Worm (Caenorhabditis elegans) whole organism, L3 larva: Measurements from ENCODE around the gene asps-1.

ENCODE experiments used
- R02D3.7 ChIP-seq: fragments of 150-350 bp; optimal IDR thresholded peaks from 2 replicates; lab custom pipeline; 2014; ENCODE audit warnings: missing biosample characterization, missing genetic modification characterization
- ZK546.5 ChIP-seq: sonication (generic microtip); optimal IDR thresholded peaks from 2 replicates; lab custom pipeline; 2017; ENCODE audit warnings: missing biosample characterization, missing genetic modification characterization
- aly-2 ChIP-seq: fragments of 150-350 bp; optimal IDR thresholded peaks from 2 replicates; lab custom pipeline; 2014; ENCODE audit warnings: missing biosample characterization, missing genetic modification characterization
- ceh-28 ChIP-seq: fragments of 150-350 bp; optimal IDR thresholded peaks from 2 replicates; lab custom pipeline; 2014; ENCODE audit warnings: missing biosample characterization, missing genetic modification reagents, missing genetic modification characterization
- ceh-9 ChIP-seq: sonication (generic microtip); optimal IDR thresholded peaks from 2 replicates; lab custom pipeline; 2018; ENCODE audit warnings: missing biosample characterization, missing genetic modification characterization
- daf-12 ChIP-seq: fragments of 150-350 bp; optimal IDR thresholded peaks from 2 replicates; lab custom pipeline; 2014; ENCODE audit warnings: missing biosample characterization, missing genetic modification reagents, missing genetic modification characterization
- egl-5 ChIP-seq: fragments of 150-350 bp; optimal IDR thresholded peaks from 2 replicates; lab custom pipeline; 2017; ENCODE audit warnings: missing biosample characterization, missing genetic modification reagents, missing genetic modification characterization, inconsistent platforms
- elt-3 ChIP-seq, 3 experiments: fragments of 150-350 bp in 1 of 3; sonication (generic microtip) in 2 of 3; optimal IDR thresholded peaks; 2 replicates in 2 of 3; 4 replicates in 1 of 3; lab custom pipeline; 2014 to 2017; ENCODE audit warnings: missing biosample characterization in 3 of 3, missing genetic modification characterization in 3 of 3
- eor-1 ChIP-seq, 2 experiments: fragments of 150-350 bp; optimal IDR thresholded peaks; 2 replicates each; lab custom pipeline; 2014 to 2018; ENCODE audit warnings: missing biosample characterization in 2 of 2, missing genetic modification characterization in 2 of 2
- fkh-2 ChIP-seq: fragments of 150-350 bp; optimal IDR thresholded peaks from 2 replicates; lab custom pipeline; 2014; ENCODE audit warnings: missing biosample characterization, missing genetic modification reagents, missing genetic modification characterization
- fos-1 ChIP-seq: fragments of 150-350 bp; optimal IDR thresholded peaks from 2 replicates; lab custom pipeline; 2014; ENCODE audit warnings: missing biosample characterization, missing genetic modification characterization
- hmg-11 ChIP-seq: sonication (generic microtip); optimal IDR thresholded peaks from 2 replicates; lab custom pipeline; 2016; ENCODE audit warnings: missing genetic modification characterization, missing compliant biosample characterization
- jun-1 ChIP-seq: fragments of 150-350 bp; optimal IDR thresholded peaks from 2 replicates; lab custom pipeline; 2014; ENCODE audit warnings: missing biosample characterization, missing genetic modification reagents, missing genetic modification characterization
- lin-39 ChIP-seq: fragments of 150-350 bp; optimal IDR thresholded peaks from 2 replicates; lab custom pipeline; 2018; ENCODE audit warnings: missing biosample characterization, missing genetic modification reagents, missing genetic modification characterization
- lsy-12 ChIP-seq: sonication (generic microtip); optimal IDR thresholded peaks from 2 replicates; lab custom pipeline; 2016; ENCODE audit warnings: mild to moderate bottlenecking, missing genetic modification characterization, missing compliant biosample characterization
- mdl-1 ChIP-seq: fragments of 150-350 bp; optimal IDR thresholded peaks from 2 replicates; lab custom pipeline; 2014; ENCODE audit warnings: missing biosample characterization, missing genetic modification characterization
- mml-1 ChIP-seq: fragments of 150-350 bp; sonication (generic microtip); optimal IDR thresholded peaks from 3 replicates; lab custom pipeline; 2014; ENCODE audit warnings: missing biosample characterization, missing genetic modification characterization
- nfya-1 ChIP-seq: sonication (generic microtip); optimal IDR thresholded peaks from 2 replicates; lab custom pipeline; 2017; ENCODE audit warnings: missing genetic modification characterization, mild to moderate bottlenecking, missing compliant biosample characterization, antibody characterized with exemption, moderate library complexity; ENCODE audit not compliant: insufficient read depth
- nhr-11 ChIP-seq: fragments of 150-350 bp; optimal IDR thresholded peaks from 2 replicates; lab custom pipeline; 2014; ENCODE audit warnings: missing biosample characterization, missing genetic modification characterization
- nhr-12 ChIP-seq: fragments of 150-350 bp; optimal IDR thresholded peaks from 2 replicates; lab custom pipeline; 2014; ENCODE audit warnings: missing biosample characterization, missing genetic modification characterization
- nhr-237 ChIP-seq: fragments of 150-350 bp; optimal IDR thresholded peaks from 2 replicates; lab custom pipeline; 2014; ENCODE audit warnings: missing biosample characterization, missing genetic modification characterization
- nhr-25 ChIP-seq: sonication (generic microtip); optimal IDR thresholded peaks from 2 replicates; lab custom pipeline; 2017; ENCODE audit warnings: missing biosample characterization, missing genetic modification characterization
- nhr-28 ChIP-seq: fragments of 150-350 bp; optimal IDR thresholded peaks from 2 replicates; lab custom pipeline; 2014; ENCODE audit warnings: missing biosample characterization, missing genetic modification characterization
- nhr-43 ChIP-seq: sonication (generic microtip); optimal IDR thresholded peaks from 2 replicates; lab custom pipeline; 2016; ENCODE audit warnings: mild to moderate bottlenecking, missing genetic modification characterization, missing compliant biosample characterization; ENCODE audit not compliant: poor library complexity, severe bottlenecking
- nhr-67 ChIP-seq: fragments of 150-350 bp; optimal IDR thresholded peaks from 2 replicates; lab custom pipeline; 2014; ENCODE audit warnings: missing biosample characterization, missing genetic modification characterization
- nhr-76 ChIP-seq: fragments of 150-350 bp; sonication (generic microtip); optimal IDR thresholded peaks from 5 replicates; lab custom pipeline; 2014; ENCODE audit warnings: missing biosample characterization, missing genetic modification characterization
- nhr-77 ChIP-seq: fragments of 150-350 bp; optimal IDR thresholded peaks from 2 replicates; lab custom pipeline; 2014; ENCODE audit warnings: missing biosample characterization, missing genetic modification characterization
- pqm-1 ChIP-seq: fragments of 150-350 bp; optimal IDR thresholded peaks from 2 replicates; lab custom pipeline; 2017; ENCODE audit warnings: missing biosample characterization, missing genetic modification characterization, inconsistent platforms
- sea-2 ChIP-seq: fragments of 150-350 bp; sonication (generic microtip); optimal IDR thresholded peaks from 4 replicates; lab custom pipeline; 2014; ENCODE audit warnings: missing biosample characterization, missing genetic modification reagents, missing genetic modification characterization
- skn-1 ChIP-seq: fragments of 150-350 bp; optimal IDR thresholded peaks from 2 replicates; lab custom pipeline; 2014; ENCODE audit warnings: missing biosample characterization, missing genetic modification characterization
- snpc-4 ChIP-seq: fragments of 150-350 bp; optimal IDR thresholded peaks from 2 replicates; lab custom pipeline; 2014; ENCODE audit warnings: missing biosample characterization, missing genetic modification characterization
- tbx-2 ChIP-seq: sonication (generic microtip); optimal IDR thresholded peaks from 2 replicates; lab custom pipeline; 2016; ENCODE audit warnings: mild to moderate bottlenecking, missing genetic modification characterization, missing compliant biosample characterization
- unc-39 ChIP-seq: sonication (generic microtip); optimal IDR thresholded peaks from 4 replicates; lab custom pipeline; 2017; ENCODE audit warnings: missing biosample characterization, missing genetic modification characterization
- unc-62 ChIP-seq: fragments of 150-350 bp; sonication (generic microtip); optimal IDR thresholded peaks from 4 replicates; lab custom pipeline; 2014; ENCODE audit warnings: missing biosample characterization, missing genetic modification reagents, missing genetic modification characterization
- ztf-4 ChIP-seq: fragments of 150-350 bp; optimal IDR thresholded peaks from 2 replicates; lab custom pipeline; 2014; ENCODE audit warnings: missing biosample characterization, missing genetic modification characterization

Gene asps-1

DNA sequence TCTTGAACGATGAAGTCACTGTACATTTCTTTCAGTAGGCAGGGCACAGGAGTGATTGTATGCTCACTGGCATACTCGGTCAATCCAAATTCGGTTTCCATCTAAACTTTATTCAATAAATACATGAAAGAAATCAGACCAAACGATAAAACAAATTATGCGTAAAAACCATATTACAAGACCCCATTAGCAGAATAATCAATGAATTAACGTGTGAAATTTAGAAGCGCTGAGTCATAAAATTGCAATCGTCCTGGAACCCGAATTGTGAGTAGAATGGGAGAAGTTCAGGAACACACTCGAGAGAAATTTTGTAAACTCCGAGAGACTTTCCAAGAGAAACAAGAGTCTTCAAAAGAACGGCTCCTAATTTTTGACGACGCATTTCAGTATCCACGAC, 2.2 kb upstream of the asps-1 start, which contains the start of gene B0024.11:
Gene B0024.11, minus strand, starts transcription at position 101 of the 400 bp plus-strand sequence.
- no peak for TF ChIP-seq lsy-12 (tag; lab: Kevin White, UChicago)
- no peak for TF ChIP-seq elt-3 (tag; optimal IDR thresholded peaks at IDR 0.05; lab: Kevin White, UChicago)
- TF ChIP-seq nhr-77, result no peak
- TF ChIP-seq nhr-43 (tag; lab: Kevin White, UChicago), result no peak
- no peak for TF ChIP-seq nhr-25 (tag; lab: Kevin White, UChicago)
- TF ChIP-seq ceh-9 (tag; lab: Kevin White, UChicago), result no peak

DNA sequence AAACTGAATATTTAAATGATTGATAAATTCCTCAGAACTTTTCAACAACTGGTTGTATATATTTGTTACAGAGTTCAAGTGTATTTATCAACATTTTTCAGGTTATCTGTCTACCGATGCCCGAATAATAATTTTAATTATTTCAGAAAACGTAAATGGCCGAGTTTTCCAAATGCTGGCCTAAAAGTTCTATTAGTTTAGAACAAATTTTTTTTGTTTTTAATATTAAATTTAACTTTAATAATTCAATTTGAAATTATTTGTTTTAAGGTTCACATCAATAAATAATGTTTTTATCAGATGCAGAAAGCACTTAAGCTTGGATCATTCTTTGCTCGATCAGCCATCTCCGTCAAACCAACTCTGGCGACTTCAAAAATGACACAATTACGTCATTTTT, 2.8 kb downstream of the asps-1 start, which contains the start of gene trx-2:
Gene trx-2, plus strand, starts transcription at position 301 of the 400 bp plus-strand sequence.
- no peak for TF ChIP-seq eor-1 (tag; optimal IDR thresholded peaks at IDR 0.05; lab: Kevin White, UChicago)
- TF ChIP-seq, all 47 proteins: peak for 0

DNA sequence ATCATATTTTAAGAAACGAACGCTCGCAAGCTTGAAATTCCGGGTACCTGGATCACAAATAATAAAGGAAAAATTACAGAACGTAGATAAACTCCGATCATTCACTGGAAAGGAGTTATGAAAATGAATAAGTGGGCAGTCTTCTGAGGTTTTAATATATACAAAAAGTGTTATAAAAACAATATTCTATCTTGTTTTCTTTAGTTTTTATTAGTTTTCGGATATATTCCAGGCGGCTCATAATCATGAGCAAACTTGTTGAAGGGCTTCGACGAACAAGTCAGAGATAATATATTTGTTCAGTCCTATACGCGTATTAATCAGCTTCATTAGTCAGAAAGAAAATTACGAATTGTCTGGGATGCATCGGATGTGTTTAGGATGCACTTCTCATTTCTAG, 3.2 kb downstream of the asps-1 start, which contains the start of gene gcy-6:
Gene gcy-6, minus strand, starts transcription at position 101 of the 400 bp plus-strand sequence.
- TF ChIP-seq tbx-2 (tag; lab: Kevin White, UChicago), result no peak
- no peak for TF ChIP-seq ceh-28 (tag; lab: Kevin White, UChicago)
- TF ChIP-seq unc-39 (tag; lab: Kevin White, UChicago), result no peak
- TF ChIP-seq daf-12 (tag; lab: Kevin White, UChicago), result no peak
- TF ChIP-seq nhr-67 (tag; lab: Kevin White, UChicago), result no peak
- TF ChIP-seq nhr-76 (tag; lab: Kevin White, UChicago), result no peak
- no peak for TF ChIP-seq nhr-25 (tag; lab: Kevin White, UChicago)
- no peak for TF ChIP-seq mdl-1
- no peak for TF ChIP-seq egl-5 (tag; lab: Kevin White, UChicago)
- no peak for TF ChIP-seq nhr-43 (tag; lab: Kevin White, UChicago)
- TF ChIP-seq jun-1 (tag; lab: Kevin White, UChicago), result no peak
- TF ChIP-seq fos-1 (tag; lab: Kevin White, UChicago), result no peak
- TF ChIP-seq nhr-12 (tag; lab: Kevin White, UChicago), result no peak
- no peak for TF ChIP-seq lsy-12 (tag; lab: Kevin White, UChicago)

DNA sequence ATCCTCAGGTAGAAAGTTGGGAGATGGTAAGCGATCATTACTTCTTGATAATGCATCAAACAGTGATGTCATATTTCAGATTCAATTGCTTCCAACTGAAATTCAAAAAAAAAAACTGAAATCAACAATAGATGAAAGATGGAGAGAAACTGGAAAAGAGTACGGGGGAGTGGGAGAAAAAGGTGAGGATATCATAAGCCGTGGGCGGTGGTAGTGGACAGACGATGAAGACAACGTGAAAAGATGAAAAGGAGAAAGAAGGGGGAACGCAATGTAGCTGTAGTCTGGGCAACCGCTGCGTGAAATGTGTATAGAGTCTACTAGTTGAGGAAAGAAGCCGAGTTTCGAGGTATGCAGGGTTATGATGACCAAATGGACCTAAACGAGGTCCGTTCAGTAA, 9.9 kb downstream of the asps-1 start, which contains the start of gene che-12:
Gene che-12, minus strand, starts transcription at position 101 of the 400 bp plus-strand sequence.
- TF ChIP-seq nhr-67 (tag; lab: Kevin White, UChicago) (no peak), mml-1 (no peak), sea-2 (no peak), aly-2 (no peak), nhr-237 (tag; lab: Kevin White, UChicago) (no peak), skn-1 (tag; lab: Kevin White, UChicago) (no peak), ZK546.5 (tag; lab: Kevin White, UChicago) (no peak), ztf-4 (no peak), mdl-1 (no peak), daf-12 (tag; lab: Kevin White, UChicago) (no peak), pqm-1 (tag; lab: Kevin White, UChicago) (no peak), R02D3.7 (no peak), nhr-77 (no peak), unc-62 (GFP tag; lab: Kevin White, UChicago) (no peak), hmg-11 (tag; lab: Kevin White, UChicago) (no peak), fkh-2 (tag; lab: Kevin White, UChicago) (no peak)
- TF ChIP-seq, all 47 proteins: peak for 0

DNA sequence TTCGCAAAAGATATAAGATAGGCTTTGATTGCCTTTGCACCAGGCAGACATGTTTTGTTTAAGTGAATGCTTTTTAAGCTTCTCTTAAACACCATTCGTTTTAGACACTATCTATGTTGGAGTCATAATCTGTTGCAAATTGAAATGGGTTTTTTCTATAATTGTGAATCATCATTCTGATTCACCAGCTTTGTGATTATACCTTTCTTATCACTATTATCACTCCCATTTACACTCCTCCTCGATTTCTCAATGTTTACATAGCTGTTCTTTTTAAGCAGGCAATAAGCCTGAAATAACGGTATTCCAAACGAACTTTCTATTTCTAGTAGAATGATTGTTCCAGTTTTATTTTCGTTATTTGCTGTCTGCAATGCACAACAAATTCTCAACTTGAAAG, 20.1 kb downstream of the asps-1 start, which contains the start of gene B0024.4:
Gene B0024.4, plus strand, starts transcription at position 301 of the 400 bp plus-strand sequence.
- TF ChIP-seq nfya-1, result no peak
- no peak for TF ChIP-seq mdl-1
- no peak for TF ChIP-seq snpc-4 (tag; lab: Kevin White, UChicago)
- no peak for TF ChIP-seq nhr-25 (tag; lab: Kevin White, UChicago)
- TF ChIP-seq sea-2, result no peak
- no peak for TF ChIP-seq nhr-28 (tag; lab: Kevin White, UChicago)
- no peak for TF ChIP-seq lin-39 (tag; lab: Kevin White, UChicago)
- no peak for TF ChIP-seq R02D3.7
- no peak for TF ChIP-seq nhr-76 (tag; lab: Kevin White, UChicago)
- no peak for TF ChIP-seq nhr-11 (tag; lab: Kevin White, UChicago)
- TF ChIP-seq daf-12 (tag; lab: Kevin White, UChicago), result no peak
- no peak for TF ChIP-seq elt-3 (tag; optimal IDR thresholded peaks at IDR 0.05; lab: Kevin White, UChicago)
- no peak for TF ChIP-seq pqm-1 (tag; lab: Kevin White, UChicago)
- TF ChIP-seq ceh-9 (tag; lab: Kevin White, UChicago), result no peak
- TF ChIP-seq fos-1 (tag; lab: Kevin White, UChicago), result no peak
